Fruit fly (Drosophila melanogaster) S2 (cell line): Measurements from ENCODE around the gene CG4613.

ENCODE experiments used
- CG8478 ChIP-seq: fragments of >200 bp; optimal IDR thresholded peaks from 2 replicates; lab custom pipeline; 2018
- CTCF ChIP-seq, 2 experiments: fragments of >200 bp; optimal IDR thresholded peaks; 2 replicates each; lab custom pipeline; 2018

Gene CG4613

DNA sequence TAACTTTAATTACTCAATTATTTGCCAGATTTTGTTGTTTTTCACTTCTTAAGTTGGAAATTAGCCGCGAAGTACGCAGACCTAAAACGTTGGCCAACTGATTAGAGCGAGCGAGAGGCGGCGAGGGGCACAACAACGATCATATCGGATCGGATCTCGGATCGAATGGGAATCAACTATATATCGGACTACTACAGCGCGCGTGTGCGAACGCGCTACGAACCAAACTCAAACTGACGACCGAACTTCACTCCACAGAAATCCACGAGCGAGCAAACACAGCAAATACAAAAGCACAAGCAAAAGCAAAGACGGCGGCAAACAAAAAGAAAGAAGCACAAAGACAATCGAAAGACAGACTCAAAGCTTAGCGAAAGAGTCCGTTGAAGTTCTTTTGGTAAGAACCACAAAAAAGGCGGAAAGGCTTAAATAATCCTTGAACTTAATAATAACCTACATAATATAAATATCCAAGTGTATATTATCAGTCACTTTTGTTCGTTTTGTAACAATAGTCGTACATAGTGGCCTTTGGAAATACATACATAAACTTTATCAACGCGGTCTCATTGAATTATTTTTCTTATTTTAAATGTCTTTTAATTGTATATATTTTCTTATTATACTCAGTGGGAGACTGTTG is 14.7 kb upstream of the CG4613 start, which contains the start of the genes bbg and CG43246:
Gene bbg (minus strand): TSS at position 235 of the 643 bp plus-strand sequence.
Gene CG43246 (plus strand): TSS at position 593 of the 643 bp plus-strand sequence.
- TF ChIP-seq CTCF (optimal IDR thresholded peaks at IDR 0.05; lab: Kevin White, UChicago): no peak
- TF ChIP-seq CG8478 (lab: Kevin White, UChicago): no peak

dm6 chr3L:14534619-14535018 is 13.1 kb upstream of the CG4613 start:
- TF ChIP-seq CTCF (optimal IDR thresholded peaks at IDR 0.05; lab: Kevin White, UChicago) (no peak), CG8478 (lab: Kevin White, UChicago) (no peak)

DNA sequence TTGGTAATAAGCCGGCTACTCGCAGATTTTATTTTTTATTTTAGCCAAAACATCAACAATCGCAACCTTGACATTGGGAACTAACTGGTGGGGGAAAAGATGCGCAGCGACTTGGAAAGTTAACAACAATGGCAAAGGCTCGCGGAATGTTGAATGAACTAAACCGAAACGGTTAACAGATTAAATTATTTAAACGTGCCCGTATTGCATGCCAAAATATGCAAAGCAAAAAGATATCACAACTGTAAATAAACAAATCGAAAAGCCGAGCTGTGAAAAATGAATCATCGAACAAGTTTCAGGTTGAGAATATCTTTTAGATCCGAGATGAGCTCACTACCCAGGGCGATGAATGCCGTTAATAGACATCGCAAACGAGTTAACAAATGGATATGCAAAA is 11.6 kb upstream of the CG4613 start:
- TF ChIP-seq CG8478 (lab: Kevin White, UChicago) (no peak), CTCF (optimal IDR thresholded peaks at IDR 0.05; lab: Kevin White, UChicago) (no peak)

dm6 chr3L:14531802-14532201 is 10.3 kb upstream of the CG4613 start:
- no peak for TF ChIP-seq CG8478 (lab: Kevin White, UChicago)
- TF ChIP-seq CTCF (optimal IDR thresholded peaks at IDR 0.05; lab: Kevin White, UChicago): no peak

DNA sequence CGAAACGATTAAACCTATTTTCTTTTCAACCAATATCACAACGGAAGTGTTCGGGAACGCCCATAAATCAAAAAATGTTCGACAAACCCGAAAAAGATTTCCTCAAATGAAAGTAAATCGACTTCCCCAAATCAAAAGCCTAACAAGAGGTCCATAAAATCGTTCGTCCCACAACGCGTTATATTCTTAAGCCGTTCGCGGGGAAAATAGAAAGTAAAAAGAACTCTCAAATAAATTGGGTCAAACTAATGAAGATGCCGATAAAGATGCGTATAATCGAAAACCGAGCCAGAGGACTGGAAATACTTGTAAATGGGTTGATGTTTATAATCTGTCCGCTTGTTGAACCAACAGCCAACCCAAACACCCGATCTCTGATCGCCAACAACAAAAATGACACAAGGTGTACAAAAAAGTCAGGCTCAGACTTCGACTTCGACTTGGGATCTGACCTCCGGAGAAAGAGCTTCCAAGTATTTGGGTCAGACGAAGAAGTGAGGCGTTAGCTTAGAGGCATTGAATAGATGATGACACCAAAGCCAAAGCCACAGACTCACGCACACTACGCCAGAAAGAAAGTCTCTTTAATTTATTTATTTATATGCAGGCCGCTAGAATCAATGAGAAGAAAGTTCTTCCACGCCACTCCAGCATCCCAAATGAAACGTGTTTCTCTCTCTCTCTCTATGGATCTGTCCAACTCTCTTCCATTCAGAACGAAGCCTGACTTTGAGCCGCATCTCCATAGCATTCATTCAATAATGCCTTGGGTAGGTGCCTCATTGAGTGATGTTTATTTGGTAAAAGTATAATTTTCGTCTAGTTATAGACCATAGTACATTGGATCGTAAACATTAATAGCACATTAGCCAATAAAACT is 1.2 kb upstream of the CG4613 start:
- TF ChIP-seq CG8478 (lab: Kevin White, UChicago) (no peak), CTCF (optimal IDR thresholded peaks at IDR 0.05; lab: Kevin White, UChicago) (no peak)

dm6 chr3L:14517525-14517924 is 4.0 kb downstream of the CG4613 start, which contains the start of gene CG9592:
CG9592 (plus strand) TSS chr3L:14517825.
- TF ChIP-seq CG8478 (lab: Kevin White, UChicago): no peak
- TF ChIP-seq CTCF (optimal IDR thresholded peaks at IDR 0.05; lab: Kevin White, UChicago): no peak

- TF ChIP-seq CTCF (optimal IDR thresholded peaks at IDR 0.05; lab: Kevin White, UChicago) (no peak), CG8478 (lab: Kevin White, UChicago) (no peak)
These were observed 5.8 kb downstream of the CG4613 start for dm6 chr3L:14515690-14516089.

- TF ChIP-seq CG8478 (lab: Kevin White, UChicago) (no peak), CTCF (optimal IDR thresholded peaks at IDR 0.05; lab: Kevin White, UChicago) (peak; percentile 29 to 57)
These were observed 8.2 kb downstream of the CG4613 start for dm6 chr3L:14513286-14513685.

- TF ChIP-seq CTCF (optimal IDR thresholded peaks at IDR 0.05; lab: Kevin White, UChicago): no peak
- no peak for TF ChIP-seq CG8478 (lab: Kevin White, UChicago)
These were observed 11.5 kb downstream of the CG4613 start for dm6 chr3L:14509981-14510380.

- TF ChIP-seq CTCF (optimal IDR thresholded peaks at IDR 0.05; lab: Kevin White, UChicago) (no peak), CG8478 (lab: Kevin White, UChicago) (no peak)
These were observed 24.0 kb downstream of the CG4613 start for dm6 chr3L:14497479-14497878.

- TF ChIP-seq CG8478 (lab: Kevin White, UChicago): no peak
- no peak for TF ChIP-seq CTCF (optimal IDR thresholded peaks at IDR 0.05; lab: Kevin White, UChicago)
These were observed 34.7 kb downstream of the CG4613 start for dm6 chr3L:14486611-14487350.

DNA sequence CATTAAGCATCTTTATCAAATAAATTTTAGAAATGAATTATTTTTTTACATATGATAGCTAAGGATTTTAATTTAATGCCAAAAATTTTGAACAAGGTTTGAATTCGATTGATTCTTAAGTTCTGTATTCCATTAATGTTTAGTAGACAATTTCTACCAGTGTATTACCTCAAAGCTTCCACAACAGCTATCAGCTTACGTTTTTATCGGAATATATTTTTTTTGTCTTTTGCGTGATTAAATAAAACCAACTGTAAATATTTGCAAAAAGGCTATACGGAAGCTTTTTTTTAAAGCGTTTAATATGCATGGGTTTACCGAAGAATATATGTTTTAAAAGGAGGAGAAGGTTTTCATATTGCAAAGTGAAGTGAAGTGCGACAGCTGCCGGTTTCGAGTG is 36.1 kb downstream of the CG4613 start:
- TF ChIP-seq CG8478 (lab: Kevin White, UChicago) (no peak), CTCF (optimal IDR thresholded peaks at IDR 0.05; lab: Kevin White, UChicago) (no peak)

DNA sequence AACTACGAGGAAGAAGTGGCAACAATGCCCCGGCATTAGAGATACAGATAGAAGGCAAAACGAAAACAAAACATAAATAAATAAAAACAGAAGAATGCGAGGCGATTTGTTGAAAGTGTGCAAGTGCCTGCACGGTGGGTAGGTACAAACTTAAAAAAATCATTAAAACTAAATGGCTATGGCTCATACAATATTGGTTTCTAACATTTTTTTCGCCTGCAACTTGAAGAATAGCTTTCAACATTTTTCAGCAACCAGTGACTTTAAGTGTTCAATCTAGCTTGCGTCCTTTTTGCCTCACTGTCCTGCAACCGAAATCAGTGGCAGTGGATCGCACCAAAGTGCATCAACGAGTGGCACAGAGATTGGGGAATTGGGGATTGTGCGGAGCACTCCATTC is 38.5 kb downstream of the CG4613 start:
- TF ChIP-seq CTCF (optimal IDR thresholded peaks at IDR 0.05; lab: Kevin White, UChicago) (no peak), CG8478 (lab: Kevin White, UChicago) (no peak)

dm6 chr3L:14481397-14481796 is 40.1 kb downstream of the CG4613 start:
- TF ChIP-seq CTCF (optimal IDR thresholded peaks at IDR 0.05; lab: Kevin White, UChicago) (no peak), CG8478 (lab: Kevin White, UChicago) (no peak)
